Worm (Caenorhabditis elegans): ENCODE data around the gene gadr-2.

gadr-2 gene

DNA sequence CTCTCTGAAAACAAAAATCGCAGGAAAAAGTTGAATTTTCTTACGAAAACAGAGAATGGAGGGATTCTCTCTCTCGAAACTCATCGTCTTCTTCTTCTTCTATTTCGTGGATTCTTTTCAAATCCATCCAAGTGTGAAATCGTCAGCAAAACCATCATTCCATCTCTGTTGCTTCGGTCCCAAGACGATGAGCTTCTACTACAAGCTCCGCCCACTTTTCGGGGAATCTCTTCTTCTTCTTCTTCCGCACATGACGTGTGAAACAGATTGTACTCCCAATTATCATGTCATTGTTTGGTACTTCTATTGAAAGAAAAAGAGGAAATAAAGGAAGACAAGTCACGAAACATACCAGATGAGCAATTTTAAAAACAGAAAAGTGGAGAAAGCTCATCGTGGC lies 38.2 kb upstream of the gadr-2 start:
- no peak for TF ChIP-seq F57C9.4 (tag; optimal IDR thresholded peaks at IDR 0.05)
- TF ChIP-seq hmg-1.2 (GFP tag; IDR thresholded peaks at IDR 0.05) = no peak

DNA sequence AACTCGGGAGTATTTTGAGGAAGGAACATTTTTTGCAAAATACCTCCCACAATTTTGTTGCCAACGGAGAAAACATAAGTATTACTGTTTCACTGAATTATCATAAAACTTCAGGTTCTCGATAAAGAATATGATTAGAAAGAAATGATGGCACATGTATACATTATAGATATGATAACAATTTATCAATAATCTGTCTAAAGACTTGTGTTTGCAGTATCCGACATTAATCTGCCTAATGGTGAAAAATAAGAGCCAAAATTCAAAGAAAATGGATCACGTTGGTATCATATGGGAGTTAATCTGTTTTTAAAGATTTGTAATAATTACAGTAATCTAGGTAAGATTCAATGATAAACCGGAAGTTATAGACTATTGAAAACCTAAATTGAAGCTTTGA lies 35.7 kb upstream of the gadr-2 start:
- TF ChIP-seq ztf-26 (tag; optimal IDR thresholded peaks at IDR 0.05) = no peak
- no peak for TF ChIP-seq Y95B8A.8 (GFP tag; IDR thresholded peaks at IDR 0.05)
- no peak for TF ChIP-seq ceh-79 (tag; optimal IDR thresholded peaks at IDR 0.05)
- TF ChIP-seq akir-1 (GFP tag; optimal IDR thresholded peaks at IDR 0.05) = no peak
- TF ChIP-seq zim-3 (tag; optimal IDR thresholded peaks at IDR 0.05) = no peak
- no peak for TF ChIP-seq snpc-4 (GFP tag; optimal IDR thresholded peaks at IDR 0.05)
- no peak for TF ChIP-seq snpc-4 (tag; optimal IDR thresholded peaks at IDR 0.05)
- no peak for TF ChIP-seq ceh-91 (GFP tag; IDR thresholded peaks at IDR 0.05)
- TF ChIP-seq mes-4 (tag; optimal IDR thresholded peaks at IDR 0.05) = no peak
- no peak for TF ChIP-seq F39B2.1 (GFP tag; IDR thresholded peaks at IDR 0.05)
- TF ChIP-seq cebp-2 (GFP tag; IDR thresholded peaks at IDR 0.05) = no peak
- TF ChIP-seq egl-44 (GFP tag; IDR thresholded peaks at IDR 0.05) = no peak
- no peak for TF ChIP-seq dox-1 (GFP tag; IDR thresholded peaks at IDR 0.05)
- no peak for TF ChIP-seq ekl-4 (GFP tag; IDR thresholded peaks at IDR 0.05)
- no peak for TF ChIP-seq cebp-1 (GFP tag; IDR thresholded peaks at IDR 0.05)
- TF ChIP-seq cebp-1 (tag; optimal IDR thresholded peaks at IDR 0.05) = no peak
- TF ChIP-seq ceh-100 (GFP tag; IDR thresholded peaks at IDR 0.05) = no peak
- no peak for TF ChIP-seq Y79H2A.3 (GFP tag; conservative IDR thresholded peaks at IDR 0.05)
- no peak for TF ChIP-seq sptf-2 (GFP tag; optimal IDR thresholded peaks at IDR 0.05)
- no peak for TF ChIP-seq ZK185.1 (tag; optimal IDR thresholded peaks at IDR 0.05; ENCODE audit: poor library complexity, severe bottlenecking)
- TF ChIP-seq lsy-27 (tag; optimal IDR thresholded peaks at IDR 0.05; ENCODE audit: borderline replicate concordance, insufficient read depth) = no peak

DNA sequence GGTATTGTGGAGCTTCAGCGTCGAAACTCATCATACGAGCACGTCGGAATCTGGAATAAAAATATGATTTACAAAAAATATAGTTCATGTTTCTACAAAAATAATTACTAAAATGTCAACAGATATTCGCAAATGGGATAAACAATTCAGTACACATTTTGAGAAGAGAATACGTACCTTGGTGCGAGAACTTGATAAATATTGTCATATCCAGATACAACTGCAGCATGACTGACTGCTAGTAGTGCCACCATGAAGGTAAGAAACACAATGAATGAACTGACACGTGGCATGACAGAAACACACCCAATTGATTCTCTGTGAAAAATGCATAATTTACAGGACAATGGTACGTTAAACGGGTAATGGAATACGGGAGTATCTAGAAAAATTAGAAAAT lies 33.7 kb upstream of the gadr-2 start, which contains the start of gene nlp-35:
nlp-35 (minus strand) TSS at position 319 of the 400 bp plus-strand sequence.
- TF ChIP-seq attf-3 (GFP tag; conservative IDR thresholded peaks at IDR 0.05) = no peak
- no peak for TF ChIP-seq dpl-1 (GFP tag; optimal IDR thresholded peaks at IDR 0.05)
- no peak for TF ChIP-seq nhr-27 (tag; optimal IDR thresholded peaks at IDR 0.05)
- no peak for TF ChIP-seq snpc-4 (GFP tag; optimal IDR thresholded peaks at IDR 0.05)
- no peak for TF ChIP-seq snpc-4 (tag; optimal IDR thresholded peaks at IDR 0.05)
- TF ChIP-seq D2030.7 (GFP tag; IDR thresholded peaks at IDR 0.05) = no peak
- peak; percentile 40 for TF ChIP-seq ztf-26 (tag; optimal IDR thresholded peaks at IDR 0.05)

- TF ChIP-seq ama-1 (optimal IDR thresholded peaks at IDR 0.05) (peak; percentile 12), ama-1 (GFP tag; optimal IDR thresholded peaks at IDR 0.05) (no peak), madf-6 (GFP tag; IDR thresholded peaks at IDR 0.05) (no peak), lin-40 (tag; optimal IDR thresholded peaks at IDR 0.05) (peak; percentile 21), tlf-1 (GFP tag; optimal IDR thresholded peaks at IDR 0.05) (no peak), ztf-22 (GFP tag; optimal IDR thresholded peaks at IDR 0.05) (no peak), F37B4.10 (GFP tag; IDR thresholded peaks at IDR 0.05) (no peak), C17E4.6 (GFP tag; IDR thresholded peaks at IDR 0.05) (no peak)
Measured at ce11 chrIV:9516831-9517230, 31.9 kb upstream of the gadr-2 start, which contains the start of gene C33A12.19. C33A12.19 (plus strand) TSS chrIV:9516999.

All from whole organism, young adult.